Worm (Caenorhabditis elegans): ENCODE data around the gene ctsa-1.2.

Gene ctsa-1.2

DNA sequence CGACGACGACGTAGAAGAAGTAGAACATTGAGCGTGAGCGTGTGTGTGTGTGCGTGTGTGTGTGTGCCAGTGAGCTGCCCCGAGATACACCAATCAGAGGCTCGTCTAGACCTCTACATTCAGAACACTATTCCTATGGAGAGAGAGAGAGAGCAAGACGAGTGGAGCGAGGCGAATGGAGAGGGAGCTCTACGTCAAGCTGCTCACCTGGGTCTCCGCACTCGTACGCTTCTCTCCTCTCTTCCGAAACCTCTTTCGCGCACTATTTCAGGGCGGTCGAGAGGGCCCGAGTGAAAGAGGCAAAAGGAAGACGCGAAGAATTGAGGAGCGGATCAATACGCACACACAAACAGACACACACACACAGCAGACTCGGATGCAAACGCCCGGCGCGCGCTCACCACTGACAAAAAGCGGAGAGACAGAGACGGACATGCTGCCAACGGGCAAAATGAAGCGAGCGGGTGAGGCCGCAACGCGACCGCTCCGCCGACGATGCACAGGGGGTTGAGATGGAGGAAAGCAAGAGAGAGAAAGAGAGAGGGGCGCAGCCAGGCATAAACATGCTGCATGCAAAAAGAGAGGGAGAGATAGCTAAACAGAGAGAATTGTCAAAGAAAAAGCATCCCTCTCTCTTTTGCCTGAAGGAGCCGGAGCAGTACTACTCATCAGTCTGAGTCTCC, 10.5 kb downstream of the ctsa-1.2 start (continued):
- peak; percentile 49 to 64 for TF ChIP-seq egl-27 (tag; optimal IDR thresholded peaks at IDR 0.05)
- TF ChIP-seq rnt-1 (tag; optimal IDR thresholded peaks at IDR 0.05) = peak; percentile 45
- no peak for TF ChIP-seq ceh-63 (GFP tag; optimal IDR thresholded peaks at IDR 0.05)
- no peak for TF ChIP-seq nhr-237 (tag; optimal IDR thresholded peaks at IDR 0.05)
- TF ChIP-seq vab-15 (tag; optimal IDR thresholded peaks at IDR 0.05) = no peak
- peak; percentile 90 for TF ChIP-seq nhr-47 (tag; optimal IDR thresholded peaks at IDR 0.05)
- peak; percentile 93 for TF ChIP-seq unc-86 (tag; optimal IDR thresholded peaks at IDR 0.05)
- TF ChIP-seq nhr-76 (tag; optimal IDR thresholded peaks at IDR 0.05) = peak; percentile 29

- TF ChIP-seq F16B12.6 (tag; optimal IDR thresholded peaks at IDR 0.05) (no peak), snpc-4 (tag; optimal IDR thresholded peaks at IDR 0.05) (no peak), pag-3 (tag; optimal IDR thresholded peaks at IDR 0.05; ENCODE audit: borderline replicate concordance, insufficient read depth) (no peak), irx-1 (tag; optimal IDR thresholded peaks at IDR 0.05) (no peak), elt-2 (tag; optimal IDR thresholded peaks at IDR 0.05) (no peak), nhr-84 (tag; optimal IDR thresholded peaks at IDR 0.05) (no peak), nhr-28 (tag; optimal IDR thresholded peaks at IDR 0.05) (no peak), vab-15 (tag; optimal IDR thresholded peaks at IDR 0.05) (no peak), fkh-10 (GFP tag; optimal IDR thresholded peaks at IDR 0.05) (peak; percentile 65), aly-2 (tag; optimal IDR thresholded peaks at IDR 0.05) (no peak), unc-86 (tag; optimal IDR thresholded peaks at IDR 0.05) (peak; percentile 34), lir-3 (tag; optimal IDR thresholded peaks at IDR 0.05; ENCODE audit: poor library complexity) (no peak), sptf-1 (tag; optimal IDR thresholded peaks at IDR 0.05) (no peak), pqm-1 (tag; optimal IDR thresholded peaks at IDR 0.05) (no peak), tbx-2 (tag; optimal IDR thresholded peaks at IDR 0.05) (peak; percentile 36), mep-1 (tag; optimal IDR thresholded peaks at IDR 0.05) (peak; percentile 7), egl-13 (tag; optimal IDR thresholded peaks at IDR 0.05) (no peak), dpl-1 (GFP tag; optimal IDR thresholded peaks at IDR 0.05) (no peak), ceh-88 (GFP tag; IDR thresholded peaks at IDR 0.05) (no peak), ztf-11 (tag; optimal IDR thresholded peaks at IDR 0.05) (peak in 1 of 2 experiments; percentile 1), sup-37 (GFP tag; optimal IDR thresholded peaks at IDR 0.05) (no peak), nhr-12 (tag; optimal IDR thresholded peaks at IDR 0.05) (no peak), nhr-76 (tag; optimal IDR thresholded peaks at IDR 0.05) (no peak), efl-1 (optimal IDR thresholded peaks at IDR 0.05) (peak in 1 of 2 experiments; percentile 0), efl-1 (GFP tag; optimal IDR thresholded peaks at IDR 0.05 in 1 of 2) (peak in 1 of 2 experiments; percentile 51), hlh-17 (GFP tag; optimal IDR thresholded peaks at IDR 0.05; ENCODE audit: borderline replicate concordance) (no peak), unc-62 (GFP tag; optimal IDR thresholded peaks at IDR 0.05) (no peak), ceh-90 (tag; optimal IDR thresholded peaks at IDR 0.05) (no peak), tlp-1 (tag; optimal IDR thresholded peaks at IDR 0.05) (no peak), lsy-2 (tag; optimal IDR thresholded peaks at IDR 0.05) (peak in 1 of 2 experiments; percentile 37), fkh-4 (tag; optimal IDR thresholded peaks at IDR 0.05; ENCODE audit: borderline replicate concordance) (no peak), aha-1 (tag; optimal IDR thresholded peaks at IDR 0.05) (no peak), unc-30 (tag; optimal IDR thresholded peaks at IDR 0.05) (no peak), isw-1 (GFP tag; IDR thresholded peaks at IDR 0.05) (peak; percentile 3; the same call in 1 of the 2 replicates), C16A3.4 (tag; optimal IDR thresholded peaks at IDR 0.05) (no peak), mab-9 (GFP tag; IDR thresholded peaks at IDR 0.05) (no peak), nhr-71 (tag; optimal IDR thresholded peaks at IDR 0.05) (peak; percentile 35), xbp-1 (tag; optimal IDR thresholded peaks at IDR 0.05) (peak; percentile 30), zip-4 (GFP tag; optimal IDR thresholded peaks at IDR 0.05) (no peak), C04F5.9 (tag; optimal IDR thresholded peaks at IDR 0.05) (no peak), jun-1 (tag; optimal IDR thresholded peaks at IDR 0.05) (no peak), ets-5 (GFP tag; IDR thresholded peaks at IDR 0.05) (no peak), snu-23 (GFP tag; optimal IDR thresholded peaks at IDR 0.05) (no peak), swsn-7 (tag; optimal IDR thresholded peaks at IDR 0.05) (no peak), ces-1 (GFP tag; optimal IDR thresholded peaks at IDR 0.05) (no peak)
Measured at ce11 chrII:11751615-11752174, 12.5 kb downstream of the ctsa-1.2 start.

Data from whole organism, L1 larva.